Worm (Caenorhabditis elegans): ENCODE measurements around the gene ZK1010.8.
A peak's percentile ranks its signal among the peaks of the same experiment; 100 is the strongest.

Gene ZK1010.8

DNA sequence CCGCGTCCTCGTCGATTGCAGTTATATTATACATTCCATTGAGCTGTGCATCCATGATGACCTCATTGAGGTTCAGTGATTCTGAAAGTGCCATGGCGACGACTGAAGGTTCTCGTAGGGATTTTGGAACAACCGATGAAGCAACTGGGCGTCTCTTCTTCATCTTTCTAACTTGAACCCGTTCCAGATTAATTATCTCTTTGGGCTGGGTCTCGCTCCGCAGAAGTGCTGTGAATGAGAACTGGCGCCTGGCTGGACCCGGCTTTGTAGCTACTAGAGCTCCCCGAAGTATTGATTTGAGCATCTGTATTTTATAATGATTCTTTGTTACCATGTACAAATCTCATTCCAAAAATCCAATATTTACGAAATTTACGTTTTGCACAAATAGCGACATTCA is 22.9 kb downstream of the ZK1010.8 start, which contains the start of gene ZK1010.2:
ZK1010.2 (minus strand) TSS at position 304 of the 400 bp plus-strand sequence.
- TF ChIP-seq pha-4 (GFP tag; IDR thresholded peaks at IDR 0.05) (peak; percentile 64; the same call in 1 of the 2 replicates), pha-4 (tag; optimal IDR thresholded peaks at IDR 0.05) (no peak), Y48G9A.11 (GFP tag; IDR thresholded peaks at IDR 0.05) (peak; percentile 66), F49E8.2 (tag; optimal IDR thresholded peaks at IDR 0.05; ENCODE audit: borderline replicate concordance) (peak; percentile 63), Y105C5A.15 (GFP tag; IDR thresholded peaks at IDR 0.05) (0 out of 2 replicates have a peak, but pooled peaks have one; percentile 43), mdt-29 (GFP tag; IDR thresholded peaks at IDR 0.05) (0 out of 2 replicates have a peak, but pooled peaks have one; percentile 20), lin-38 (GFP tag; IDR thresholded peaks at IDR 0.05) (peak; percentile 70), spr-1 (tag; optimal IDR thresholded peaks at IDR 0.05) (peak; percentile 25), hif-1 (tag; optimal IDR thresholded peaks at IDR 0.05) (no peak), lsy-2 (tag; optimal IDR thresholded peaks at IDR 0.05) (peak in 1 of 2 experiments; percentile 20), egl-43 (GFP tag; IDR thresholded peaks at IDR 0.05) (no peak), D1046.2 (GFP tag; IDR thresholded peaks at IDR 0.05) (0 out of 2 replicates have a peak, but pooled peaks have one; percentile 57), mep-1 (tag; optimal IDR thresholded peaks at IDR 0.05) (no peak), T26A8.4 (GFP tag; IDR thresholded peaks at IDR 0.05) (0 out of 2 replicates have a peak, but pooled peaks have one; percentile 40), madf-9 (GFP tag; conservative IDR thresholded peaks at IDR 0.05) (0 out of 2 replicates have a peak, but pooled peaks have one; percentile 24)

DNA sequence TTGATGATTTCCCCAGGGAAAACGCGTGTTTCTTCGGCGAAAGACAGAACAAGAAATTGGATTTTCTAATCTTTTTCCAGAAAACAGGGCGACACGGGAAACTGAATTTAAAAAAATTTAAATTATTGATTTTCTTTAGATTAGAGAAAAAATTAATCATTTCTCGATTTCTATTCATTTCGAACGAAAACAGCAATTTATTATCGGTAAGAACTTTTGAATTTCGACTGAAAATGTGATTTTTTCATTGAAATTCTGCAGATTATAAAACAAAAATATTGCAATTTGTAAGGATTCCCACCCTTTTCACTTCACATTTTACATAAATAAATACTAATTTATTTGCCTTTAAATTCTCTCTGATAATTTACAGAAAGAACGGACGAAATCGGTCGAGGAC is 28.1 kb downstream of the ZK1010.8 start, which contains the start of gene bckd-1A:
bckd-1A (minus strand) TSS at position 101 of the 400 bp plus-strand sequence.
- no peak for TF ChIP-seq lin-38 (GFP tag; IDR thresholded peaks at IDR 0.05)
- no peak for TF ChIP-seq nhr-77 (tag; optimal IDR thresholded peaks at IDR 0.05)
- no peak for TF ChIP-seq nhr-76 (tag; optimal IDR thresholded peaks at IDR 0.05)
- no peak for TF ChIP-seq aly-2 (tag; optimal IDR thresholded peaks at IDR 0.05)
- TF ChIP-seq ama-1 (optimal IDR thresholded peaks at IDR 0.05): no peak
- TF ChIP-seq Y5F2A.4 (GFP tag; optimal IDR thresholded peaks at IDR 0.05): no peak

DNA sequence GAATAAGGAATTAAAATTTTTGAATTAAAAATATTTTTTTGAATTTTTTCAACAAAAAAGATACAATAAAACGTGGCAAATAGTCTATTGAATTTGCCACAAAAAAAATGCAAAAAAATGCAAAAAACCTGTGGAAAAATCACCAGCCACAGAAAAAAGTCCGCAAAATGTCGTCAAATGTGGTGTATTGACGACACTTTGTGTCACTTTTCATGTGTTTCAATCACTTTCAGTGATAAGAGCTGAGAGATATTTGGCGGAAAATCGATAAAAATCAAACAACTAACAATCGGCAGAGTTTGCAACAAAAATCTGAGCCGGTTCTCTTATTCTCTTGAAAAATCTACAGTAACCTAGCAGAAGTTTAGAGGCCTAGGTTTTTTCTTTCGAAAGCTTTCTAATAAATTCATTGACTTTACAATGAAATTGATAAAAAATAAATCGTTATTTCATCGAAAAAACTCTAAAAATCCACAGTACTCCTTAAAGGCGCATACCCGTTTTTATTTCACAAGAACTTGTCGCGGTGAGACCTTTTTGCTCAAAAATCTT is 28.6 kb downstream of the ZK1010.8 start:
- no peak for TF ChIP-seq lir-3 (tag; optimal IDR thresholded peaks at IDR 0.05)
- TF ChIP-seq daf-16 (GFP tag; optimal IDR thresholded peaks at IDR 0.05): no peak
- TF ChIP-seq daf-16 (tag; optimal IDR thresholded peaks at IDR 0.05): peak; percentile 43
- TF ChIP-seq jun-1 (tag; optimal IDR thresholded peaks at IDR 0.05): no peak
- peak; percentile 32 for TF ChIP-seq nhr-28 (tag; optimal IDR thresholded peaks at IDR 0.05)
- TF ChIP-seq F37D6.2 (tag; optimal IDR thresholded peaks at IDR 0.05): no peak
- peak; percentile 39 for TF ChIP-seq hlh-11 (tag; optimal IDR thresholded peaks at IDR 0.05)
- no peak for TF ChIP-seq lin-1 (GFP tag; IDR thresholded peaks at IDR 0.05)
- no peak for TF ChIP-seq zip-11 (GFP tag; IDR thresholded peaks at IDR 0.05)
- peak; percentile 61 for TF ChIP-seq hlh-30 (tag; optimal IDR thresholded peaks at IDR 0.05; ENCODE audit: insufficient read depth)
- no peak for TF ChIP-seq ceh-20 (GFP tag; IDR thresholded peaks at IDR 0.05)
- TF ChIP-seq T26A8.4 (GFP tag; IDR thresholded peaks at IDR 0.05): no peak
- TF ChIP-seq T20F7.1 (GFP tag; optimal IDR thresholded peaks at IDR 0.05): no peak
- TF ChIP-seq lsy-2 (tag; optimal IDR thresholded peaks at IDR 0.05): peak in 1 of 2 experiments; percentile 82
- no peak for TF ChIP-seq ZK546.5 (tag; optimal IDR thresholded peaks at IDR 0.05)
- no peak for TF ChIP-seq aha-1 (tag)
- no peak for TF ChIP-seq Y48G9A.11 (GFP tag; IDR thresholded peaks at IDR 0.05)
- TF ChIP-seq dpl-1 (GFP tag; optimal IDR thresholded peaks at IDR 0.05): peak; percentile 43
- TF ChIP-seq mes-2 (tag; optimal IDR thresholded peaks at IDR 0.05; ENCODE audit: poor library complexity, severe bottlenecking): peak; percentile 35
- TF ChIP-seq tra-1 (GFP tag; IDR thresholded peaks at IDR 0.05): no peak
- no peak for TF ChIP-seq snpc-4 (tag; optimal IDR thresholded peaks at IDR 0.05)
- TF ChIP-seq unc-62 (GFP tag; optimal IDR thresholded peaks at IDR 0.05 in 1 of 2): peak in 1 of 2 experiments; percentile 99
- TF ChIP-seq unc-62 (tag; optimal IDR thresholded peaks at IDR 0.05): no peak
- TF ChIP-seq set-16 (GFP tag; IDR thresholded peaks at IDR 0.05): no peak
- TF ChIP-seq dve-1 (tag; optimal IDR thresholded peaks at IDR 0.05; ENCODE audit: insufficient read depth): peak; percentile 58
- peak; percentile 20 for TF ChIP-seq nhr-77 (tag; optimal IDR thresholded peaks at IDR 0.05)
- TF ChIP-seq nhr-102 (tag; optimal IDR thresholded peaks at IDR 0.05): no peak
- TF ChIP-seq cey-2 (tag; optimal IDR thresholded peaks at IDR 0.05; ENCODE audit: borderline replicate concordance, insufficient read depth): no peak
- TF ChIP-seq F49E8.2 (tag; optimal IDR thresholded peaks at IDR 0.05; ENCODE audit: borderline replicate concordance): no peak
- no peak for TF ChIP-seq lin-39 (tag; optimal IDR thresholded peaks at IDR 0.05)
- TF ChIP-seq ces-1 (GFP tag; optimal IDR thresholded peaks at IDR 0.05): no peak
- TF ChIP-seq mep-1 (tag; optimal IDR thresholded peaks at IDR 0.05): peak; percentile 2
